Worm (Caenorhabditis elegans) whole organism, L2 larva: Measurements from ENCODE around the gene F31D4.5.

Source experiments
- ama-1 ChIP-seq: fragments of 150-350 bp; optimal IDR thresholded peaks from 2 replicates; lab custom pipeline; 2018; ENCODE audit warnings: inconsistent platforms
- elt-3 ChIP-seq: sonication (generic microtip); optimal IDR thresholded peaks from 2 replicates; lab custom pipeline; 2017; ENCODE audit warnings: missing biosample characterization, missing genetic modification characterization
- lin-11 ChIP-seq: fragments of 150-350 bp; sonication (generic microtip); optimal IDR thresholded peaks from 2 replicates; lab custom pipeline; 2014; ENCODE audit warnings: missing biosample characterization, missing genetic modification characterization, inconsistent platforms, mixed read lengths
- lin-13 ChIP-seq: fragments of 150-350 bp; optimal IDR thresholded peaks from 2 replicates; lab custom pipeline; 2014; ENCODE audit warnings: missing biosample characterization, missing genetic modification reagents, missing genetic modification characterization
- skn-1 ChIP-seq: sonication (generic microtip); optimal IDR thresholded peaks from 2 replicates; lab custom pipeline; 2017; ENCODE audit warnings: missing biosample characterization, missing genetic modification characterization

DNA sequence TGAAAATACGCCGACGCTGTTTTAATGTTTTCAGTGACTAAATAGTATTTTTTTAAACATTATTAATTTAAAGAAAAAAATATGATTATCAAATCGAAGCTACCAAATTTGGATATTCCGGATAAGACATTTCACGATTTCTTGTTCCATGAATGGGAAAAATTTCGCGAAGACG lies 50.1 kb downstream of the F31D4.5 start, which contains the start of gene acs-12:
- no peak for TF ChIP-seq elt-3 (tag; lab: Kevin White, UChicago)
- TF ChIP-seq ama-1 (lab: Kevin White, UChicago) = no peak
- TF ChIP-seq skn-1 (tag; lab: Kevin White, UChicago) = no peak
- no peak for TF ChIP-seq lin-11 (tag; lab: Kevin White, UChicago)
- no peak for TF ChIP-seq lin-13 (GFP tag; lab: Kevin White, UChicago)
